Fruit fly (Drosophila melanogaster): Measurements from ENCODE around the gene sturkopf.
A peak's percentile ranks its signal among the peaks of the same experiment; 100 is the strongest.

- TF ChIP-seq D1 (tag; optimal IDR thresholded peaks at IDR 0.05) = no peak
- TF ChIP-seq fd96Ca (GFP tag; IDR thresholded peaks at IDR 0.05) = no peak
- TF ChIP-seq Pif1B (GFP tag; optimal IDR thresholded peaks at IDR 0.05) = no peak
- no peak for TF ChIP-seq CG9948 (tag; optimal IDR thresholded peaks at IDR 0.05)
- TF ChIP-seq Pif1A (GFP tag; optimal IDR thresholded peaks at IDR 0.05) = no peak
- TF ChIP-seq CG34367 (tag; optimal IDR thresholded peaks at IDR 0.05) = no peak
- peak; percentile 6 for TF ChIP-seq CG14655 (GFP tag; optimal IDR thresholded peaks at IDR 0.05)
- no peak for TF ChIP-seq CG4496 (GFP tag; IDR thresholded peaks at IDR 0.05)
- no peak for TF ChIP-seq CG8301 (tag; optimal IDR thresholded peaks at IDR 0.05)
- TF ChIP-seq EcR (GFP tag; optimal IDR thresholded peaks at IDR 0.05) = no peak
- TF ChIP-seq gl (tag; optimal IDR thresholded peaks at IDR 0.05) = no peak
- no peak for TF ChIP-seq CG15710 (tag; optimal IDR thresholded peaks at IDR 0.05)
Measured at dm6 chr3L:1277937-1278336, 35.2 kb downstream of the sturkopf start.

Measured in whole organism, pupa.